Worm (Caenorhabditis elegans): Measurements from ENCODE around the gene T22C8.6.

DNA sequence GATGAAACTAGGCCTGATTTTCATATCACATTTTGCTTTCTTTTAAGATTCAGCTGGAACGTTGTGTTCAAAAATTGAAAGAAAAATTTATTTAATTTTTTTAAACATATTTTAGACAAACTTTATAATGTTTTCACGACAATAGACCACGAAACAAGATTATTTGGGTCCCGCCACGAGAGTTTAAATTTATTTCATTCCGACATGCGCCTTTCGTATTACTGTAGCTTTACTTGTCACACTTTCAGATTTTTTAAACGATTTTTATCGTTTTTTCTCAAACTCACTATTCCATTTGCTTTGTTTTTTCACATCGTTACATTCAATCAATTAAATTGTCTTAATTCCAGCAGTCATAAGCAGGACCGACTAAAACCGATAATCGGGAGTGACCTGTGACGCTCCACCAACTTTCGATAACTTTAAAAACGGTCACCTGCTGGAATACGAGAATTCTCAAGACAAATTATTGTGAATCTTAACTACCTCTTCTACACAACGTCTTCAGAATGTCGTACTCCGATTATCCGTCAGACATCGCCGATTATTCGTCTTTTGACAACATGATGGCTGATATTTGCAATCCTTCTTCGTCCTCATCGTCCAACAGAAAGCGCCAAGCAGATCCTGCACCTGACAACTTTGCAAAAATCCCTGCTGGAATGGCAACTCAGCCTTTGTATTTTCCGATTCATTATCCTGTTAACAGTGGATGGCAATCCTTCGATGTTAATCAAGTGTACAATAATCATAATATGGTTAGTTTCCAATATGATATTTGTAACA, 36.0 kb downstream of the T22C8.6 start, which contains the start of gene aptf-3:
- TF ChIP-seq dao-5 (tag; optimal IDR thresholded peaks at IDR 0.05) (no peak), him-1 (tag; optimal IDR thresholded peaks at IDR 0.05) (no peak), W03F9.2 (tag; optimal IDR thresholded peaks at IDR 0.05) (no peak)

Measured in whole organism, L4/young adult.